Worm (Caenorhabditis elegans): ENCODE measurements around the gene cey-1.

DNA sequence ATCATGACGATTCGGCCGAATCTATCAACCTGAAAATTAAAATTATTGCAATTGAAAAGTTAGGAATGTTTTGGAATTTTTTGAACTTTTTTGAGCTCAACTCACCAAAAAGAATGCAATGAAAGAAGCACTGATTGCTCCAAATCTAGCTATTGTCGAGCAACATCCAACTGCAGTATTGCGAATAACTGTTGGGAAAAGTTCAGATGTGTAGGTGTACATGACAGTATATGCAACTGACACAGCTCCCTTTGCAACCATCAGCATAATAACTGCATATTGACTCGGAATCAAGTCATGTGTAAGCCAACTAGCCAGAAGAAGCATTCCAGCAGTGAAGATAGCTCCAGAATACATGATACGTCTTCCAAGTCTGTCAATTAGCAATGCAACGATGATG lies 11.5 kb upstream of the cey-1 start:
- TF ChIP-seq elt-1 (tag; optimal IDR thresholded peaks at IDR 0.05) (no peak), nhr-25 (tag; optimal IDR thresholded peaks at IDR 0.05) (no peak)

All from whole organism, L3 larva.